Worm (Caenorhabditis elegans): Measurements from ENCODE around the gene ZK550.6.

DNA sequence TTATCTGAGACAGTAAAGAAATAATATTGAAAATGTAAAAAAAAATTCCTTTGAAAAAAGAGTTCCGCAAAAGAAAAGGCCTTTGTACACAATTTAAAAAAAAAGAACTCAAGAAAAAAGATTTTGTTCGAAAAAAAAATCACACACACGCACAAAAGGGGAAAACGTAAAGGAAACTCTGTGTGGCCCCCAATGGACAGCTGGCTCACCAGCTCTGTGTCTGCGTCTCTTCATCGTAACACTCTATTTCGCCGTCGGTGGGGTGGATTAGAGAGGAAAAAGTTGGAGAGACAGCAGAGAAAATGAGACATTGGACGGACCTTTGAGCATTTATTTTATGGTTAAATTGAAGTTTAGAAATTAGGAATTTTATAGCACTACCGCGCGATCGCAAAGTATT, 47.2 kb downstream of the ZK550.6 start:
- TF ChIP-seq nhr-76 (tag; optimal IDR thresholded peaks at IDR 0.05): no peak
- no peak for TF ChIP-seq skn-1 (tag; optimal IDR thresholded peaks at IDR 0.05)
- TF ChIP-seq unc-62 (GFP tag; optimal IDR thresholded peaks at IDR 0.05): no peak
- no peak for TF ChIP-seq nhr-23 (tag; optimal IDR thresholded peaks at IDR 0.05)
- no peak for TF ChIP-seq ceh-16 (tag; optimal IDR thresholded peaks at IDR 0.05)
- TF ChIP-seq R02D3.7 (tag; optimal IDR thresholded peaks at IDR 0.05): no peak
- no peak for TF ChIP-seq lin-39 (tag; optimal IDR thresholded peaks at IDR 0.05)
- no peak for TF ChIP-seq snpc-4 (tag; optimal IDR thresholded peaks at IDR 0.05)
- no peak for TF ChIP-seq egl-27 (tag; optimal IDR thresholded peaks at IDR 0.05)
- no peak for TF ChIP-seq elt-1 (tag; optimal IDR thresholded peaks at IDR 0.05)
- no peak for TF ChIP-seq nhr-12 (tag; optimal IDR thresholded peaks at IDR 0.05)
- TF ChIP-seq nhr-11 (tag; optimal IDR thresholded peaks at IDR 0.05): no peak

Measured in whole organism, L3 larva.